Worm (Caenorhabditis elegans) whole organism, L4/young adult: Measurements from ENCODE around the gene srbc-40.

ENCODE experiments used
- W03F9.2 ChIP-seq: fragments of 150-350 bp; optimal IDR thresholded peaks from 2 replicates; lab custom pipeline; 2014; ENCODE audit warnings: missing biosample characterization, missing genetic modification characterization
- dao-5 ChIP-seq: sonication (generic microtip); optimal IDR thresholded peaks from 2 replicates; lab custom pipeline; 2016; ENCODE audit warnings: missing genotype, missing genetic modification characterization, moderate library complexity, missing compliant biosample characterization
- him-1 ChIP-seq: sonication (generic microtip); optimal IDR thresholded peaks from 2 replicates; lab custom pipeline; 2016; ENCODE audit warnings: missing genotype, missing genetic modification reagents, missing genetic modification characterization, missing compliant biosample characterization

srbc-40 gene

DNA sequence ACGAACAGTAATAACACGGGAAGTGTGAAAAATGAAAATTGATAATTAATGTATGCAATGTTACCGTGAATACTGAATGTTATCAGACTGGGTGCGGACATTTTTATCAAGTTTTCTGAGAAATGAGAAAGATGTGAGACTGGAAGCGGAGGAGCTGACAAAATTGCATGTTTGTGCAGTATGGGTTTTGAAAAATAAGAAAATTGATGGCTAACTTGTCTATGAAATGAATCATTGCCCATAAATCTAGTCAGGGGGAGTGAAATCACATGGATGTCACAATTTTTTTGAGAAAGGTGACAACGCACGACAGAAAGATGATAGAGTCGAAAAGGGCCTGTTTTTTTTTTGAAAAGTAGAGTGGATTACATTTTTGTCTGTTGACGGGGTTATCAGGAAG is 48.3 kb downstream of the srbc-40 start, which contains the start of gene sru-24:
sru-24 (minus strand) TSS at position 101 of the 400 bp plus-strand sequence.
- TF ChIP-seq him-1 (no peak), W03F9.2 (tag; lab: Kevin White, UChicago) (no peak), dao-5 (no peak)

DNA sequence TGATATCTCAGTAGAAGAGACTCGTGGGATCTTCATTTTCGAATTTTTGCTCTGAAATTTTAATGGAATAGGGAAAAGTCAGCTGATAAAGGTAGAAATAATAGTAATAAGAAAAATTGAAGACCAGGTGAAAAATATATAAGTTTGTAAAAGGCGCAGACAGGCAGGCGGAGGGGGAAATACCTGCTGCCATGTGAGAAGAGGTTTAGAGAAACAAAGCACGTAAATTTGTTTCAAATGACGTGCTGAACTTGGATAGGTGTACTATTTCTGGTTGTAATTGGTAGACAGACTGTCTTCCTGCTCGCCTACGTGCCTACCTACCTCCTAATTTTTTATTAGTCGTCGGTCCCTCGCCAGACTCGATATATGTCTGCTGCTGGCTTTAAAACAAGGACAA is 52.2 kb downstream of the srbc-40 start, which contains the start of gene nhr-180:
nhr-180 (minus strand) TSS at position 52 of the 400 bp plus-strand sequence.
- TF ChIP-seq dao-5 (no peak), W03F9.2 (tag; lab: Kevin White, UChicago) (no peak), him-1 (no peak)
